Fruit fly (Drosophila melanogaster) whole organism, embryonic: Measurements from ENCODE around the gene Cyp6v1.

Experiments
- Blimp-1 ChIP-seq: fragments of 200-800 bp; sonication (Bioruptor generic); optimal IDR thresholded peaks from 3 replicates; lab custom pipeline; 2018; ENCODE audit warnings: missing biosample characterization, missing genetic modification characterization, mild to moderate bottlenecking, moderate library complexity, missing genetic modification reagents
- CG2202 ChIP-seq: fragments of 200-800 bp; sonication (Bioruptor generic); optimal IDR thresholded peaks from 2 replicates; lab custom pipeline; 2018; ENCODE audit warnings: missing biosample characterization, mild to moderate bottlenecking, missing genetic modification characterization
- CG4328 ChIP-seq: fragments of 200-800 bp; sonication (Bioruptor generic); optimal IDR thresholded peaks from 3 replicates; lab custom pipeline; 2017; ENCODE audit warnings: missing biosample characterization, missing genetic modification reagents, missing genetic modification characterization
- CTCF ChIP-seq: fragments of 200-800 bp; sonication (Bioruptor generic); optimal IDR thresholded peaks from 2 replicates; lab custom pipeline; 2017; ENCODE audit warnings: missing biosample characterization, mild to moderate bottlenecking, missing genetic modification characterization, moderate library complexity
- Hr39 ChIP-seq: fragments of >200 bp; optimal IDR thresholded peaks from 2 replicates; lab custom pipeline; 2017
- Rx ChIP-seq: fragments of 200-800 bp; sonication (Bioruptor generic); IDR thresholded peaks from 2 replicates; pipeline ENCODE4 v1.3.6; 2022; ENCODE audit warnings: missing biosample characterization, missing genetic modification characterization
- Vsx1 ChIP-seq: fragments of 200-800 bp; sonication (Bioruptor generic); optimal IDR thresholded peaks from 2 replicates; lab custom pipeline; 2017; ENCODE audit warnings: missing biosample characterization, mild to moderate bottlenecking, missing genetic modification characterization, missing genetic modification reagents
- cato ChIP-seq: fragments of 200-800 bp; sonication (Bioruptor generic); optimal IDR thresholded peaks from 2 replicates; lab custom pipeline; 2016; ENCODE audit warnings: missing biosample characterization, missing genetic modification characterization, borderline replicate concordance
- crc ChIP-seq: fragments of 200-800 bp; sonication (Bioruptor generic); optimal IDR thresholded peaks from 2 replicates; lab custom pipeline; 2016; ENCODE audit warnings: missing biosample characterization, missing genetic modification characterization
- croc ChIP-seq: fragments of 200-800 bp; sonication (Bioruptor generic); conservative IDR thresholded peaks from 3 replicates; pipeline ENCODE4 v1.3.6; 2022; ENCODE audit warnings: missing biosample characterization, missing genetic modification characterization
- lbe ChIP-seq: fragments of 200-800 bp; sonication (Bioruptor generic); optimal IDR thresholded peaks from 2 replicates; lab custom pipeline; 2016; ENCODE audit warnings: missing biosample characterization, mild to moderate bottlenecking, missing genetic modification characterization
- lov ChIP-seq, 2 experiments: fragments of 200-800 bp in 1 of 2; fragments of >200 bp in 1 of 2; sonication (Bioruptor generic) in 1 of 2; IDR thresholded peaks in 1 of 2; optimal IDR thresholded peaks in 1 of 2; 2 replicates in 1 of 2; 3 replicates in 1 of 2; pipeline versions ENCODE4 v1.3.6 to Lab custom; 2017 to 2022; ENCODE audit warnings: missing biosample characterization in 1 of 2, missing genetic modification characterization in 1 of 2
- nau ChIP-seq: fragments of 200-800 bp; sonication (Bioruptor generic); optimal IDR thresholded peaks from 3 replicates; lab custom pipeline; 2017; ENCODE audit warnings: missing biosample characterization, mild to moderate bottlenecking, missing genetic modification characterization, missing genetic modification reagents
- psq ChIP-seq: fragments of 200-800 bp; sonication (Bioruptor generic); optimal IDR thresholded peaks from 2 replicates; lab custom pipeline; 2017; ENCODE audit warnings: missing biosample characterization, missing genetic modification characterization

DNA sequence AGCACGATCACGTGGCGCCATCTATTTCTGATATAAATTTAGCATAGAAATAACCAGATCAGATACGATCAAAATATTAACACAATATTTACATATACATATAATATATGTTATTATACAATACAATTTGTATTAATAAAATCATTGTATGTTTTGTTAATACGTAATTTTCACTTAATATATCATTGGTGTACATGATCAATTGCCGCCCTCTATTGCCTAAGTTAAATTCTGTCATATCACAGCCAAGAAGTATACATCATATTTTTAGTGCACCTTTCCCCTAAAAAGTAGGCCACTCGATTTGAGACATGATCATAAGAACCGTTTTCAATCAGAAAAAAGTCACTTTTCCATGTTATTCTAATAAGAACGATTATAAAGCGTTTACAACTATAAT is 24.8 kb upstream of the Cyp6v1 start:
- no peak for TF ChIP-seq lov (optimal IDR thresholded peaks at IDR 0.05; lab: Kevin White, UChicago)
- TF ChIP-seq lov (GFP tag; IDR thresholded peaks at IDR 0.05; lab: Robert Waterston, UW) = no peak
- peak; percentile 94 for TF ChIP-seq CTCF (GFP tag; lab: Kevin White, UChicago)
- TF ChIP-seq lbe (GFP tag; lab: Kevin White, UChicago) = no peak
- TF ChIP-seq croc (GFP tag; lab: Robert Waterston, UW) = no peak
- TF ChIP-seq CG4328 (GFP tag; lab: Kevin White, UChicago) = no peak
- TF ChIP-seq crc = no peak
- TF ChIP-seq psq (GFP tag; lab: Kevin White, UChicago) = no peak
- TF ChIP-seq Hr39 (lab: Kevin White, UChicago) = no peak
- TF ChIP-seq CG2202 = no peak
- no peak for TF ChIP-seq nau
- no peak for TF ChIP-seq Rx (GFP tag; lab: Robert Waterston, UW)
- TF ChIP-seq Blimp-1 (GFP tag; lab: Kevin White, UChicago) = no peak
- no peak for TF ChIP-seq Vsx1 (GFP tag; lab: Kevin White, UChicago)
- no peak for TF ChIP-seq cato (GFP tag; lab: Kevin White, UChicago)
